Worm (Caenorhabditis elegans): ENCODE results near the gene ins-10.

ins-10 gene

ce11 chrV:14057540-14057939 lies 23.8 kb downstream of the ins-10 start, which contains the start of gene F58D12.3:
Gene F58D12.3 (plus strand): TSS chrV:14057840.
- TF ChIP-seq fkh-10 (GFP tag; optimal IDR thresholded peaks at IDR 0.05) (no peak), mml-1 (tag; optimal IDR thresholded peaks at IDR 0.05) (no peak), tbx-2 (tag; optimal IDR thresholded peaks at IDR 0.05) (no peak), jun-1 (tag; optimal IDR thresholded peaks at IDR 0.05) (no peak), ZK546.5 (tag; optimal IDR thresholded peaks at IDR 0.05) (no peak), elt-3 (tag; optimal IDR thresholded peaks at IDR 0.05) (no peak), aly-2 (tag; optimal IDR thresholded peaks at IDR 0.05) (no peak)

ce11 chrV:14063980-14064379 lies 30.2 kb downstream of the ins-10 start:
- TF ChIP-seq snpc-4 (tag; optimal IDR thresholded peaks at IDR 0.05), result no peak
- peak; percentile 90 for TF ChIP-seq nfya-1 (tag; optimal IDR thresholded peaks at IDR 0.05; ENCODE audit: insufficient read depth)

- TF ChIP-seq nhr-11 (tag; optimal IDR thresholded peaks at IDR 0.05) (no peak), elt-1 (tag; optimal IDR thresholded peaks at IDR 0.05) (no peak), nhr-77 (tag; optimal IDR thresholded peaks at IDR 0.05) (no peak), nhr-23 (tag; optimal IDR thresholded peaks at IDR 0.05) (no peak), egl-27 (tag; optimal IDR thresholded peaks at IDR 0.05) (no peak), daf-12 (tag; optimal IDR thresholded peaks at IDR 0.05) (no peak), unc-62 (GFP tag; optimal IDR thresholded peaks at IDR 0.05) (no peak), eor-1 (tag; optimal IDR thresholded peaks at IDR 0.05) (no peak), mdl-1 (tag; optimal IDR thresholded peaks at IDR 0.05) (no peak), ceh-82 (tag; optimal IDR thresholded peaks at IDR 0.05) (no peak), ztf-4 (tag; optimal IDR thresholded peaks at IDR 0.05) (no peak), ama-1 (optimal IDR thresholded peaks at IDR 0.05) (no peak), lsy-12 (tag; optimal IDR thresholded peaks at IDR 0.05) (no peak), ceh-16 (tag; optimal IDR thresholded peaks at IDR 0.05) (no peak), nhr-43 (tag; optimal IDR thresholded peaks at IDR 0.05; ENCODE audit: poor library complexity, severe bottlenecking) (no peak), pqm-1 (tag; optimal IDR thresholded peaks at IDR 0.05) (no peak), snpc-4 (tag; optimal IDR thresholded peaks at IDR 0.05) (no peak)
Observed at ce11 chrV:14064422-14064821, 30.7 kb downstream of the ins-10 start, which contains the start of gene D1086.21. Gene D1086.21 (plus strand): TSS chrV:14064722.

- TF ChIP-seq ceh-82 (tag; optimal IDR thresholded peaks at IDR 0.05) (no peak), pha-4 (tag; optimal IDR thresholded peaks at IDR 0.05) (no peak), nhr-76 (tag; optimal IDR thresholded peaks at IDR 0.05) (no peak), ceh-28 (tag; optimal IDR thresholded peaks at IDR 0.05) (no peak), eor-1 (tag; optimal IDR thresholded peaks at IDR 0.05) (no peak), elt-2 (tag; optimal IDR thresholded peaks at IDR 0.05) (no peak), ama-1 (optimal IDR thresholded peaks at IDR 0.05) (no peak), nhr-77 (tag; optimal IDR thresholded peaks at IDR 0.05) (no peak), nhr-237 (tag; optimal IDR thresholded peaks at IDR 0.05) (no peak), nfya-1 (tag; optimal IDR thresholded peaks at IDR 0.05; ENCODE audit: insufficient read depth) (no peak), zag-1 (tag; optimal IDR thresholded peaks at IDR 0.05) (no peak), nhr-28 (tag; optimal IDR thresholded peaks at IDR 0.05) (no peak), mml-1 (tag; optimal IDR thresholded peaks at IDR 0.05) (no peak), egl-27 (tag; optimal IDR thresholded peaks at IDR 0.05) (no peak), ceh-9 (tag; optimal IDR thresholded peaks at IDR 0.05) (no peak), skn-1 (tag; optimal IDR thresholded peaks at IDR 0.05) (no peak)
Observed at ce11 chrV:14067816-14068296, 34.1 kb downstream of the ins-10 start, which contains the start of gene D1086.17. Gene D1086.17 (plus strand): TSS chrV:14067866.

- TF ChIP-seq jun-1 (tag; optimal IDR thresholded peaks at IDR 0.05), result no peak
- no peak for TF ChIP-seq snpc-4 (tag; optimal IDR thresholded peaks at IDR 0.05)
- no peak for TF ChIP-seq mml-1 (tag; optimal IDR thresholded peaks at IDR 0.05)
- no peak for TF ChIP-seq ama-1 (optimal IDR thresholded peaks at IDR 0.05)
- TF ChIP-seq fkh-10 (GFP tag; optimal IDR thresholded peaks at IDR 0.05), result no peak
- TF ChIP-seq ceh-28 (tag; optimal IDR thresholded peaks at IDR 0.05), result no peak
- no peak for TF ChIP-seq lsy-12 (tag; optimal IDR thresholded peaks at IDR 0.05)
- no peak for TF ChIP-seq eor-1 (tag; optimal IDR thresholded peaks at IDR 0.05)
- TF ChIP-seq nhr-237 (tag; optimal IDR thresholded peaks at IDR 0.05), result no peak
- TF ChIP-seq pqm-1 (tag; optimal IDR thresholded peaks at IDR 0.05), result no peak
Observed at ce11 chrV:14069899-14070298, 36.1 kb downstream of the ins-10 start.

All from whole organism, L3 larva.